Worm (Caenorhabditis elegans): ENCODE results near the gene Y24D9A.7.

Y24D9A.7 gene

ce11 chrIV:4390438-4390894, 14.5 kb downstream of the Y24D9A.7 start, which contains the start of the genes rpl-7A and set-21 (continued):
- TF ChIP-seq ceh-48 (tag; optimal IDR thresholded peaks at IDR 0.05) (peak; percentile 40), fkh-10 (GFP tag; optimal IDR thresholded peaks at IDR 0.05) (no peak), fax-1 (tag; optimal IDR thresholded peaks at IDR 0.05) (no peak), C08G9.2 (tag; optimal IDR thresholded peaks at IDR 0.05) (peak; percentile 34), ets-4 (tag; optimal IDR thresholded peaks at IDR 0.05) (peak; percentile 7), gmeb-2 (tag; optimal IDR thresholded peaks at IDR 0.05) (no peak), ceh-45 (GFP tag; IDR thresholded peaks at IDR 0.05) (peak; percentile 13; the same call in 1 of the 2 replicates), lim-6 (tag; optimal IDR thresholded peaks at IDR 0.05) (no peak), nhr-11 (tag; optimal IDR thresholded peaks at IDR 0.05) (no peak), sox-2 (GFP tag; IDR thresholded peaks at IDR 0.05) (peak; percentile 27; the same call in 1 of the 2 replicates), hlh-8 (tag; optimal IDR thresholded peaks at IDR 0.05) (no peak), pat-9 (tag; optimal IDR thresholded peaks at IDR 0.05) (no peak), sdc-2 (tag; optimal IDR thresholded peaks at IDR 0.05) (no peak), pha-2 (tag; optimal IDR thresholded peaks at IDR 0.05) (peak; percentile 13), hlh-13 (GFP tag; optimal IDR thresholded peaks at IDR 0.05) (no peak), syd-9 (tag; optimal IDR thresholded peaks at IDR 0.05) (no peak)

- TF ChIP-seq T23F11.4 (GFP tag; optimal IDR thresholded peaks at IDR 0.05), result no peak
- peak; percentile 39 for TF ChIP-seq elt-2 (tag; optimal IDR thresholded peaks at IDR 0.05)
- no peak for TF ChIP-seq K02D7.2 (tag; optimal IDR thresholded peaks at IDR 0.05)
Measured at ce11 chrIV:4386351-4386750, 18.6 kb downstream of the Y24D9A.7 start, which contains the start of gene tald-1. Gene tald-1 (plus strand): TSS chrIV:4386651.

- no peak for TF ChIP-seq lin-11 (tag; optimal IDR thresholded peaks at IDR 0.05)
- TF ChIP-seq nhr-232 (tag; optimal IDR thresholded peaks at IDR 0.05), result no peak
- no peak for TF ChIP-seq rnt-1 (tag; optimal IDR thresholded peaks at IDR 0.05)
- TF ChIP-seq pax-1 (tag; optimal IDR thresholded peaks at IDR 0.05), result no peak
- TF ChIP-seq ama-1 (optimal IDR thresholded peaks at IDR 0.05), result no peak
- TF ChIP-seq tbx-7 (tag; optimal IDR thresholded peaks at IDR 0.05), result no peak
- TF ChIP-seq pqm-1 (tag; optimal IDR thresholded peaks at IDR 0.05), result no peak
Measured at ce11 chrIV:4369116-4369515, 35.9 kb downstream of the Y24D9A.7 start.

ce11 chrIV:4360497-4360896, 44.5 kb downstream of the Y24D9A.7 start, which contains the start of gene F55F10.1:
Gene F55F10.1 (plus strand): TSS chrIV:4360837.
- TF ChIP-seq sdc-2 (tag; optimal IDR thresholded peaks at IDR 0.05), result no peak
- peak; percentile 18 for TF ChIP-seq nfya-1 (tag; optimal IDR thresholded peaks at IDR 0.05)

- TF ChIP-seq Y22D7AL.16 (tag; optimal IDR thresholded peaks at IDR 0.05) (no peak), hlh-15 (tag; optimal IDR thresholded peaks at IDR 0.05) (no peak), T23F11.4 (GFP tag; optimal IDR thresholded peaks at IDR 0.05) (no peak), ceh-45 (GFP tag; IDR thresholded peaks at IDR 0.05) (no peak), mec-3 (tag; optimal IDR thresholded peaks at IDR 0.05; ENCODE audit: borderline replicate concordance) (no peak), ceh-31 (tag; optimal IDR thresholded peaks at IDR 0.05) (no peak), hlh-8 (tag; optimal IDR thresholded peaks at IDR 0.05) (no peak), hlh-30 (tag; optimal IDR thresholded peaks at IDR 0.05; ENCODE audit: insufficient read depth) (no peak), pat-9 (tag; optimal IDR thresholded peaks at IDR 0.05) (no peak), pax-1 (tag; optimal IDR thresholded peaks at IDR 0.05) (no peak), ceh-19 (GFP tag; optimal IDR thresholded peaks at IDR 0.05) (no peak), hlh-6 (tag; optimal IDR thresholded peaks at IDR 0.05) (no peak), zip-5 (tag; optimal IDR thresholded peaks at IDR 0.05) (no peak)
Measured at ce11 chrIV:4359653-4360052, 45.3 kb downstream of the Y24D9A.7 start, which contains the start of gene F55F10.3. Gene F55F10.3 (plus strand): TSS chrIV:4359953.
